Fruit fly (Drosophila melanogaster): ENCODE data around the gene IFT57.
A peak's percentile ranks its signal among the peaks of the same experiment; 100 is the strongest.

The IFT57 gene

dm6 chr2L:3534227-3534842, 3.7 kb downstream of the IFT57 start (continued):
- TF ChIP-seq otp (GFP tag; IDR thresholded peaks at IDR 0.05) = 0 out of 3 replicates have a peak, but pooled peaks have one; percentile 43
- TF ChIP-seq CG2889 (GFP tag; IDR thresholded peaks at IDR 0.05) = 0 out of 3 replicates have a peak, but pooled peaks have one; percentile 10
- no peak for TF ChIP-seq nerfin-2 (GFP tag; IDR thresholded peaks at IDR 0.05; ENCODE audit: partially characterized antibody)
- peak; percentile 49 for TF ChIP-seq CG1603 (tag; optimal IDR thresholded peaks at IDR 0.05)
- TF ChIP-seq stwl (tag; optimal IDR thresholded peaks at IDR 0.05) = no peak
- peak; percentile 2 for TF ChIP-seq CG8089 (GFP tag; optimal IDR thresholded peaks at IDR 0.05)
- TF ChIP-seq caup (GFP tag; optimal IDR thresholded peaks at IDR 0.05; ENCODE audit: severe bottlenecking) = no peak
- no peak for TF ChIP-seq sug (tag; optimal IDR thresholded peaks at IDR 0.05)
- TF ChIP-seq gce (GFP tag; IDR thresholded peaks at IDR 0.05) = 0 out of 3 replicates have a peak, but pooled peaks have one; percentile 59
- TF ChIP-seq az2 (GFP tag; optimal IDR thresholded peaks at IDR 0.05) = peak; percentile 60
- peak; percentile 44 for TF ChIP-seq CG2120 (GFP tag; optimal IDR thresholded peaks at IDR 0.05)
- no peak for TF ChIP-seq CG31224 (GFP tag; IDR thresholded peaks at IDR 0.05)
- no peak for TF ChIP-seq BEAF-32 (GFP tag; optimal IDR thresholded peaks at IDR 0.05)
- TF ChIP-seq CG7357 (GFP tag; IDR thresholded peaks at IDR 0.05) = peak; percentile 59
- TF ChIP-seq Oli (tag; optimal IDR thresholded peaks at IDR 0.05) = peak; percentile 61
- TF ChIP-seq crp (GFP tag; optimal IDR thresholded peaks at IDR 0.05) = no peak
- TF ChIP-seq tx (GFP tag; optimal IDR thresholded peaks at IDR 0.05) = peak; percentile 6
- TF ChIP-seq chm (GFP tag; IDR thresholded peaks at IDR 0.05) = no peak; the same call in 1 of the 2 replicates
- TF ChIP-seq CG16779 (GFP tag; IDR thresholded peaks at IDR 0.05) = no peak
- TF ChIP-seq Poxn (GFP tag; IDR thresholded peaks at IDR 0.05) = no peak
- no peak for TF ChIP-seq CG2875 (GFP tag; optimal IDR thresholded peaks at IDR 0.05)
- peak; percentile 42; the same call in 1 of the 2 replicates for TF ChIP-seq CG9215 (GFP tag; IDR thresholded peaks at IDR 0.05)
- no peak for TF ChIP-seq hbn (GFP tag; IDR thresholded peaks at IDR 0.05; ENCODE audit: partially characterized antibody)
- TF ChIP-seq repo (GFP tag; optimal IDR thresholded peaks at IDR 0.05) = peak; percentile 31
- no peak for TF ChIP-seq exex (tag; optimal IDR thresholded peaks at IDR 0.05)
- TF ChIP-seq mirr (GFP tag; optimal IDR thresholded peaks at IDR 0.05) = no peak
- peak; percentile 55 for TF ChIP-seq E2f1 (GFP tag; IDR thresholded peaks at IDR 0.05)
- peak; percentile 35 for TF ChIP-seq her (GFP tag; optimal IDR thresholded peaks at IDR 0.05)
- TF ChIP-seq CHES-1-like (GFP tag; optimal IDR thresholded peaks at IDR 0.05) = no peak
- no peak for TF ChIP-seq sima (GFP tag; optimal IDR thresholded peaks at IDR 0.05)
- TF ChIP-seq Atf-2 (GFP tag; optimal IDR thresholded peaks at IDR 0.05) = peak; percentile 49
- TF ChIP-seq CG11696 (GFP tag; IDR thresholded peaks at IDR 0.05) = no peak; the same call in 1 of the 2 replicates
- TF ChIP-seq jumu (GFP tag; optimal IDR thresholded peaks at IDR 0.05) = peak; percentile 23
- TF ChIP-seq tgo (GFP tag; IDR thresholded peaks at IDR 0.05) = no peak; the same call in 2 of the 3 replicates
- no peak for TF ChIP-seq CrebB (tag; optimal IDR thresholded peaks at IDR 0.05)
- peak; percentile 58; the same call in 2 of the 3 replicates for TF ChIP-seq Aef1 (GFP tag; IDR thresholded peaks at IDR 0.05)
- no peak for TF ChIP-seq CG8359 (GFP tag; optimal IDR thresholded peaks at IDR 0.05; ENCODE audit: borderline replicate concordance)
- 0 out of 3 replicates have a peak, but pooled peaks have one; percentile 15 for TF ChIP-seq Mrtf (GFP tag; IDR thresholded peaks at IDR 0.05)
- TF ChIP-seq amos (GFP tag; IDR thresholded peaks at IDR 0.05; ENCODE audit: partially characterized antibody) = no peak
- TF ChIP-seq Rfx (GFP tag; IDR thresholded peaks at IDR 0.05) = peak; percentile 62
- TF ChIP-seq CG10366 (GFP tag; IDR thresholded peaks at IDR 0.05) = peak; percentile 57
- TF ChIP-seq Dip3 (GFP tag; optimal IDR thresholded peaks at IDR 0.05) = peak; percentile 5
- no peak for TF ChIP-seq CG10565 (GFP tag; optimal IDR thresholded peaks at IDR 0.05)
- no peak for TF ChIP-seq CG11247 (GFP tag; IDR thresholded peaks at IDR 0.05)
- no peak for TF ChIP-seq Fer1 (GFP tag; optimal IDR thresholded peaks at IDR 0.05)
- TF ChIP-seq Bgb (GFP tag; IDR thresholded peaks at IDR 0.05; ENCODE audit: partially characterized antibody) = no peak
- no peak for TF ChIP-seq Stat92E (GFP tag; optimal IDR thresholded peaks at IDR 0.05)
- TF ChIP-seq CG14014 (GFP tag; IDR thresholded peaks at IDR 0.05) = no peak; the same call in 1 of the 2 replicates
- peak; percentile 16 for TF ChIP-seq CG18476 (GFP tag; optimal IDR thresholded peaks at IDR 0.05)
